Fruit fly (Drosophila melanogaster) whole organism, wandering third instar larva: ENCODE measurements around the gene Itpr.
A peak's percentile ranks its signal among the peaks of the same experiment; 100 is the strongest.

Source experiments
- CG32264 ChIP-seq: fragments of 200-800 bp; sonication (Bioruptor generic); optimal IDR thresholded peaks from 2 replicates; lab custom pipeline; 2016; ENCODE audit warnings: missing biosample characterization, missing genetic modification characterization
- CG9705 ChIP-seq: fragments of 200-800 bp; sonication (Bioruptor generic); optimal IDR thresholded peaks from 2 replicates; lab custom pipeline; 2018; ENCODE audit warnings: missing biosample characterization, mild to moderate bottlenecking, missing genetic modification characterization
- CrebA ChIP-seq: fragments of 200-800 bp; sonication (Bioruptor generic); optimal IDR thresholded peaks from 2 replicates; lab custom pipeline; 2016; ENCODE audit warnings: missing biosample characterization, mild to moderate bottlenecking, missing genetic modification characterization, borderline replicate concordance
- Dfd ChIP-seq: fragments of >200 bp; optimal IDR thresholded peaks from 2 replicates; lab custom pipeline; 2017; ENCODE audit warnings: missing biosample characterization, missing genetic modification characterization
- Dif ChIP-seq: fragments of 200-275, 200-300 bp; sonication (Bioruptor generic); optimal IDR thresholded peaks from 2 replicates; lab custom pipeline; 2018; ENCODE audit warnings: missing biosample characterization, missing genetic modification characterization; ENCODE audit not compliant: partially characterized antibody
- GATAd ChIP-seq: sonication (Bioruptor generic); optimal IDR thresholded peaks from 2 replicates; lab custom pipeline; 2016; ENCODE audit warnings: missing biosample characterization, missing genetic modification characterization
- HLH106 ChIP-seq: fragments of 200-800 bp; optimal IDR thresholded peaks from 3 replicates; lab custom pipeline; 2019; ENCODE audit warnings: missing biosample characterization, mild to moderate bottlenecking, missing genetic modification characterization, moderate library complexity
- Hnf4 ChIP-seq: fragments of 200-800 bp; sonication (Bioruptor generic); optimal IDR thresholded peaks from 2 replicates; lab custom pipeline; 2016; ENCODE audit warnings: missing biosample characterization, mild to moderate bottlenecking, missing genetic modification characterization
- Jra ChIP-seq: sonication (Bioruptor generic); optimal IDR thresholded peaks from 2 replicates; lab custom pipeline; 2016; ENCODE audit warnings: missing biosample characterization, missing genetic modification characterization
- Mio ChIP-seq: sonication (Bioruptor generic); optimal IDR thresholded peaks from 2 replicates; lab custom pipeline; 2016; ENCODE audit warnings: missing biosample characterization, missing genetic modification characterization
- Myc ChIP-seq: fragments of >200 bp; optimal IDR thresholded peaks from 2 replicates; lab custom pipeline; 2017
- OdsH ChIP-seq: fragments of 200-800 bp; sonication (Bioruptor generic); optimal IDR thresholded peaks from 2 replicates; lab custom pipeline; 2016; ENCODE audit warnings: missing biosample characterization, mild to moderate bottlenecking, missing genetic modification characterization
- Rel ChIP-seq, 2 experiments: fragments of 200-800 bp; sonication (Bioruptor generic) in 1 of 2; optimal IDR thresholded peaks; 2 replicates in 1 of 2; 3 replicates in 1 of 2; lab custom pipeline; 2016 to 2019; ENCODE audit warnings: mild to moderate bottlenecking in 2 of 2, missing biosample characterization in 2 of 2, missing genetic modification characterization in 2 of 2, moderate library complexity in 1 of 2
- Sp1 ChIP-seq: fragments of 200-800 bp; sonication (Bioruptor generic); optimal IDR thresholded peaks from 3 replicates; lab custom pipeline; 2019; ENCODE audit warnings: missing biosample characterization, mild to moderate bottlenecking, missing genetic modification characterization, moderate library complexity
- Vsx2 ChIP-seq: fragments of 200-300, 225-300 bp; sonication (Bioruptor generic); optimal IDR thresholded peaks from 2 replicates; lab custom pipeline; 2018; ENCODE audit warnings: missing biosample characterization, missing genetic modification characterization; ENCODE audit not compliant: partially characterized antibody
- br ChIP-seq: fragments of 200-800 bp; sonication (Bioruptor generic); optimal IDR thresholded peaks from 2 replicates; lab custom pipeline; 2016; ENCODE audit warnings: missing biosample characterization, missing genetic modification characterization
- brk ChIP-seq: fragments of 200-800 bp; sonication (Bioruptor generic); optimal IDR thresholded peaks from 2 replicates; lab custom pipeline; 2016; ENCODE audit warnings: missing biosample characterization, mild to moderate bottlenecking, missing genetic modification characterization
- dl ChIP-seq, 2 experiments: fragments of 175-275, 200-275 bp in 1 of 2; fragments of 200-275 bp in 1 of 2; sonication (Bioruptor generic); optimal IDR thresholded peaks; lab custom pipeline; 2018; ENCODE audit warnings: mild to moderate bottlenecking in 2 of 2, missing biosample characterization in 2 of 2, missing genetic modification characterization in 2 of 2, moderate library complexity in 2 of 2; ENCODE audit not compliant: partially characterized antibody in 2 of 2, insufficient read depth in 1 of 2
- dmrt93B ChIP-seq: fragments of 200-800 bp; sonication (Bioruptor generic); optimal IDR thresholded peaks from 2 replicates; lab custom pipeline; 2018; ENCODE audit warnings: missing biosample characterization, mild to moderate bottlenecking, missing genetic modification characterization
- dsf ChIP-seq: sonication (Bioruptor generic); optimal IDR thresholded peaks from 2 replicates; lab custom pipeline; 2016; ENCODE audit warnings: missing biosample characterization, missing genetic modification characterization, borderline replicate concordance
- ey ChIP-seq: fragments of 200-800 bp; sonication (Bioruptor generic); optimal IDR thresholded peaks from 2 replicates; lab custom pipeline; 2016; ENCODE audit warnings: missing biosample characterization, missing genetic modification characterization
- foxo ChIP-seq, 2 experiments: fragments of 200-800 bp; sonication (Bioruptor generic); optimal IDR thresholded peaks; 2 replicates in 1 of 2; 3 replicates in 1 of 2; lab custom pipeline; 2016 to 2017; ENCODE audit warnings: missing biosample characterization in 2 of 2, missing genetic modification characterization in 2 of 2
- fru ChIP-seq: fragments of 200-800 bp; sonication (Bioruptor generic); optimal IDR thresholded peaks from 3 replicates; lab custom pipeline; 2016; ENCODE audit warnings: missing biosample characterization, mild to moderate bottlenecking, missing genetic modification characterization
- h ChIP-seq: fragments of 200-800 bp; sonication (Bioruptor generic); optimal IDR thresholded peaks from 3 replicates; lab custom pipeline; 2016; ENCODE audit warnings: missing biosample characterization, mild to moderate bottlenecking, missing genetic modification characterization
- jim ChIP-seq: fragments of 175-275, 200-325 bp; sonication (Bioruptor generic); optimal IDR thresholded peaks from 2 replicates; lab custom pipeline; 2016; ENCODE audit warnings: missing biosample characterization, mild to moderate bottlenecking, missing genetic modification characterization
- lola ChIP-seq: fragments of >200 bp; optimal IDR thresholded peaks from 2 replicates; lab custom pipeline; 2017; ENCODE audit warnings: missing biosample characterization, missing genetic modification characterization
- pan ChIP-seq: fragments of >200 bp; optimal IDR thresholded peaks from 2 replicates; lab custom pipeline; 2017
- psq ChIP-seq: fragments of 200-800 bp; sonication (Bioruptor generic); optimal IDR thresholded peaks from 3 replicates; lab custom pipeline; 2017; ENCODE audit warnings: missing biosample characterization, mild to moderate bottlenecking, missing genetic modification characterization, moderate library complexity
- rgr ChIP-seq: fragments of 200-800 bp; sonication (Bioruptor generic); optimal IDR thresholded peaks from 3 replicates; lab custom pipeline; 2016; ENCODE audit warnings: missing biosample characterization, mild to moderate bottlenecking, missing genetic modification characterization
- sage ChIP-seq: fragments of 200-800 bp; sonication (Bioruptor generic); optimal IDR thresholded peaks from 2 replicates; lab custom pipeline; 2016; ENCODE audit warnings: missing biosample characterization, mild to moderate bottlenecking, missing genetic modification characterization
- sv ChIP-seq: fragments of 200-800 bp; sonication (Bioruptor generic); optimal IDR thresholded peaks from 3 replicates; lab custom pipeline; 2016; ENCODE audit warnings: missing biosample characterization, missing genetic modification characterization
- tai ChIP-seq: sonication (Bioruptor generic); optimal IDR thresholded peaks from 2 replicates; lab custom pipeline; 2016; ENCODE audit warnings: missing biosample characterization, missing genetic modification characterization
- usp ChIP-seq: fragments of >200 bp; optimal IDR thresholded peaks from 2 replicates; lab custom pipeline; 2017; ENCODE audit warnings: missing biosample characterization, missing genetic modification characterization
- woc ChIP-seq: sonication (Bioruptor generic); optimal IDR thresholded peaks from 2 replicates; lab custom pipeline; 2016; ENCODE audit warnings: missing biosample characterization, mild to moderate bottlenecking, missing genetic modification characterization

The Itpr gene

dm6 chr3R:5514759-5515158, 2.2 kb upstream of the Itpr start:
- TF ChIP-seq h (GFP tag; lab: Kevin White, UChicago) (peak; percentile 10), Dfd (GFP tag; lab: Kevin White, UChicago) (no peak)

DNA sequence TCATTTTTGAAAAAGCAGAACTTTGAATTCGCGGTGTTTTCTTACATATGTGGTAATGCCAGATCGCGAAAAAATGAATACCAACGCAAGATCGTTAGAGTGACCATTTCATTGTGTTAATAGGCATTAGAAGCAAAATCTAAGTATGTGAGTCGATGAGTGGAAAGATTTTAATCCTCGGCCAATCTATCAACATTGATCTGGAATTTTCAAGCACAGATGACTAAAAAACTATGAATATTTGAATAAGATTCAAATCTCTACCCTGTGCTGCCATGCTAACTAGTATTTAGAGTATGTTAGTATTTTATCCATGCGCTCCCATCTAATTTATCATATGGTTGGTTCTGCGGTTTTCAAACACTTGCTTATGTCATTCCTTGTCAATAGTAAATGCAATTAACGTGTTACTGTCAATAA, 325 bp upstream of the Itpr start:
- TF ChIP-seq Jra (GFP tag; lab: Kevin White, UChicago) (no peak), dsf (no peak), Sp1 (GFP tag; lab: Kevin White, UChicago) (no peak), usp (GFP tag; lab: Kevin White, UChicago) (no peak), lola (GFP tag; lab: Kevin White, UChicago) (no peak), dl (GFP tag; optimal IDR thresholded peaks at IDR 0.05; lab: Kevin White, UChicago; ENCODE audit: insufficient read depth in 1 of 2, partially characterized antibody in 2 of 2) (no peak), foxo (GFP tag; optimal IDR thresholded peaks at IDR 0.05; lab: Kevin White, UChicago) (no peak), CG32264 (GFP tag; lab: Kevin White, UChicago) (no peak), Rel (GFP tag; optimal IDR thresholded peaks at IDR 0.05; lab: Kevin White, UChicago) (no peak), Rel (tag; optimal IDR thresholded peaks at IDR 0.05; lab: Kevin White, UChicago) (no peak), CG9705 (GFP tag; lab: Kevin White, UChicago) (no peak), br (GFP tag; lab: Kevin White, UChicago) (no peak), Myc (lab: Kevin White, UChicago) (peak; percentile 56), woc (no peak), Dif (GFP tag; lab: Kevin White, UChicago) (no peak), Mio (GFP tag; lab: Kevin White, UChicago) (no peak), tai (GFP tag; lab: Kevin White, UChicago) (peak; percentile 10), CrebA (GFP tag; lab: Kevin White, UChicago) (no peak), fru (GFP tag; lab: Kevin White, UChicago) (no peak), sv (GFP tag; lab: Kevin White, UChicago) (no peak), Hnf4 (GFP tag; lab: Kevin White, UChicago) (peak; percentile 7), jim (no peak), HLH106 (tag; lab: Kevin White, UChicago) (no peak), sage (GFP tag; lab: Kevin White, UChicago) (no peak), GATAd (no peak), h (GFP tag; lab: Kevin White, UChicago) (no peak), Vsx2 (GFP tag; lab: Kevin White, UChicago) (no peak)

DNA sequence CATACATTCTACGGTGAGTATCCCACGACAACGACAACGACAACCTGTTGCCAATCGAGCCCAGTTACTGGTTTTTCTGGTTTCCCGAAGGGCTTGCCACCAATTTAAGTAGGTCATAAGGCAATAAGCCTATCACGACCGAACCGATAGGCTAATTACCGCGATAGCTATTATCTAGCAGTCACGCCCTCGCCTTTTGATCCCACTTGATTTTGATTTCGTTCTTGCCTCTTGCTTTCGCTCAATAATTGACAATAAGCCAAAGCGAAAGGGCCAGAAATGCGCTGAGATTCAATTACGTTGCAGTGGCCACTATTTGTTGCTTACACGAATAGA, 927 bp downstream of the Itpr start:
- no peak for TF ChIP-seq foxo (GFP tag; optimal IDR thresholded peaks at IDR 0.05; lab: Kevin White, UChicago)
- no peak for TF ChIP-seq br (GFP tag; lab: Kevin White, UChicago)
- TF ChIP-seq jim, result no peak
- no peak for TF ChIP-seq Sp1 (GFP tag; lab: Kevin White, UChicago)
- TF ChIP-seq HLH106 (tag; lab: Kevin White, UChicago), result no peak
- TF ChIP-seq dsf, result no peak
- peak; percentile 44 for TF ChIP-seq Dif (GFP tag; lab: Kevin White, UChicago)
- no peak for TF ChIP-seq sv (GFP tag; lab: Kevin White, UChicago)
- TF ChIP-seq CrebA (GFP tag; lab: Kevin White, UChicago), result no peak
- no peak for TF ChIP-seq CG32264 (GFP tag; lab: Kevin White, UChicago)
- TF ChIP-seq Vsx2 (GFP tag; lab: Kevin White, UChicago), result peak; percentile 71

dm6 chr3R:5518627-5519026, 1.7 kb downstream of the Itpr start:
- TF ChIP-seq dmrt93B (GFP tag; lab: Kevin White, UChicago) (peak; percentile 8), CrebA (GFP tag; lab: Kevin White, UChicago) (no peak), usp (GFP tag; lab: Kevin White, UChicago) (no peak), woc (peak; percentile 60), Vsx2 (GFP tag; lab: Kevin White, UChicago) (no peak), OdsH (GFP tag; lab: Kevin White, UChicago) (peak; percentile 39), ey (GFP tag; lab: Kevin White, UChicago) (peak; percentile 40), rgr (GFP tag; lab: Kevin White, UChicago) (peak; percentile 37), sage (GFP tag; lab: Kevin White, UChicago) (no peak), HLH106 (tag; lab: Kevin White, UChicago) (peak; percentile 48), h (GFP tag; lab: Kevin White, UChicago) (peak; percentile 35), fru (GFP tag; lab: Kevin White, UChicago) (peak; percentile 55), brk (GFP tag; lab: Kevin White, UChicago) (no peak), br (GFP tag; lab: Kevin White, UChicago) (peak; percentile 24), pan (lab: Kevin White, UChicago) (no peak), foxo (GFP tag; optimal IDR thresholded peaks at IDR 0.05; lab: Kevin White, UChicago) (peak in 1 of 2 experiments; percentile 62), Sp1 (GFP tag; lab: Kevin White, UChicago) (no peak), psq (GFP tag; lab: Kevin White, UChicago) (peak; percentile 30)
